Fruit fly (Drosophila melanogaster) whole organism, embryonic: ENCODE results near the gene Lamtor1.
A peak's percentile ranks its signal among the peaks of the same experiment; 100 is the strongest.

Source experiments
- CG10267 ChIP-seq: fragments of 200-800 bp; sonication (Bioruptor generic); optimal IDR thresholded peaks from 2 replicates; lab custom pipeline; 2018; ENCODE audit warnings: missing biosample characterization, mild to moderate bottlenecking, missing genetic modification characterization, moderate library complexity
- CG11560 ChIP-seq: fragments of 200-800 bp; sonication (Bioruptor generic); IDR thresholded peaks from 3 replicates; pipeline ENCODE4 v1.3.6; 2022; ENCODE audit warnings: missing biosample characterization, missing genetic modification characterization
- CG11696 ChIP-seq: fragments of 200-800 bp; sonication (Bioruptor generic); IDR thresholded peaks from 2 replicates; pipeline ENCODE4 v1.3.6; 2022; ENCODE audit warnings: missing biosample characterization, missing genetic modification characterization
- CG12071 ChIP-seq: fragments of 200-800 bp; sonication (Bioruptor generic); optimal IDR thresholded peaks from 3 replicates; lab custom pipeline; 2018; ENCODE audit warnings: missing biosample characterization, mild to moderate bottlenecking, missing genetic modification characterization
- CG12659 ChIP-seq: fragments of 200-800 bp; sonication (Bioruptor generic); optimal IDR thresholded peaks from 3 replicates; lab custom pipeline; 2017; ENCODE audit warnings: mild to moderate bottlenecking, missing biosample characterization, missing genetic modification reagents, missing genetic modification characterization
- CG14050 ChIP-seq: fragments of 200-800 bp; sonication (Bioruptor generic); IDR thresholded peaks from 3 replicates; pipeline ENCODE4 v1.3.6; 2022; ENCODE audit warnings: missing biosample characterization, missing genetic modification characterization
- CG14710 ChIP-seq: fragments of 200-800 bp; sonication (Bioruptor generic); optimal IDR thresholded peaks from 3 replicates; lab custom pipeline; 2019; ENCODE audit warnings: missing biosample characterization, mild to moderate bottlenecking, missing genetic modification characterization, moderate library complexity
- CG15479 ChIP-seq: fragments of 200-800 bp; sonication (Bioruptor generic); optimal IDR thresholded peaks from 3 replicates; lab custom pipeline; 2019; ENCODE audit warnings: missing biosample characterization, mild to moderate bottlenecking, missing genetic modification characterization, moderate library complexity
- CG15696 ChIP-seq: fragments of 200-800 bp; sonication (Bioruptor generic); optimal IDR thresholded peaks from 2 replicates; lab custom pipeline; 2019; ENCODE audit warnings: missing biosample characterization, mild to moderate bottlenecking, missing genetic modification characterization, moderate library complexity
- CG16863 ChIP-seq: fragments of 200-800 bp; sonication (Bioruptor generic); optimal IDR thresholded peaks from 3 replicates; lab custom pipeline; 2016; ENCODE audit warnings: missing biosample characterization, missing genetic modification characterization
- CG17359 ChIP-seq: fragments of 200-800 bp; sonication (Bioruptor generic); optimal IDR thresholded peaks from 3 replicates; lab custom pipeline; 2018; ENCODE audit warnings: missing biosample characterization, mild to moderate bottlenecking, missing genetic modification characterization, moderate library complexity
- CG17802 ChIP-seq: fragments of 200-800 bp; sonication (Bioruptor generic); optimal IDR thresholded peaks from 2 replicates; lab custom pipeline; 2018; ENCODE audit warnings: missing biosample characterization, mild to moderate bottlenecking, missing genetic modification characterization, moderate library complexity
- CG17912 ChIP-seq: fragments of 200-800 bp; sonication (Bioruptor generic); optimal IDR thresholded peaks from 2 replicates; lab custom pipeline; 2018; ENCODE audit warnings: missing biosample characterization, mild to moderate bottlenecking, missing genetic modification characterization
- CG31388 ChIP-seq: fragments of 200-800 bp; sonication (Bioruptor generic); optimal IDR thresholded peaks from 2 replicates; lab custom pipeline; 2016; ENCODE audit warnings: missing biosample characterization, missing genetic modification characterization
- CG42726 ChIP-seq: fragments of 200-800 bp; sonication (Bioruptor generic); IDR thresholded peaks from 2 replicates; pipeline ENCODE4 v1.3.6; 2022; ENCODE audit warnings: missing biosample characterization, missing genetic modification characterization; ENCODE audit not compliant: partially characterized antibody
- CG4360 ChIP-seq: fragments of 200-800 bp; sonication (Bioruptor generic); IDR thresholded peaks from 2 replicates; pipeline ENCODE4 v1.3.6; 2022; ENCODE audit warnings: missing biosample characterization, missing genetic modification characterization
- CG43689 ChIP-seq: fragments of 200-800 bp; sonication (Bioruptor generic); IDR thresholded peaks from 2 replicates; pipeline ENCODE4 v1.3.6; 2022; ENCODE audit warnings: missing biosample characterization, missing genetic modification characterization
- CG4424 ChIP-seq: fragments of 200-800 bp; sonication (Bioruptor generic); optimal IDR thresholded peaks from 3 replicates; lab custom pipeline; 2016; ENCODE audit warnings: missing biosample characterization, missing genetic modification characterization
- CG4617 ChIP-seq: fragments of 200-800 bp; sonication (Bioruptor generic); optimal IDR thresholded peaks from 3 replicates; lab custom pipeline; 2016; ENCODE audit warnings: missing biosample characterization, missing genetic modification characterization, borderline replicate concordance
- CG4730 ChIP-seq: fragments of 200-800 bp; sonication (Bioruptor generic); IDR thresholded peaks from 2 replicates; pipeline ENCODE4 v1.3.6; 2022; ENCODE audit warnings: missing biosample characterization, missing genetic modification characterization
- CG6683 ChIP-seq: fragments of 200-800 bp; sonication (Bioruptor generic); optimal IDR thresholded peaks from 2 replicates; lab custom pipeline; 2017; ENCODE audit warnings: missing biosample characterization, mild to moderate bottlenecking, missing genetic modification characterization, missing genetic modification reagents
- CG6689 ChIP-seq: fragments of 200-800 bp; sonication (Bioruptor generic); IDR thresholded peaks from 2 replicates; pipeline ENCODE4 v1.3.6; 2022; ENCODE audit warnings: missing biosample characterization, missing genetic modification characterization
- CG6854 ChIP-seq: fragments of 200-800 bp; sonication (Bioruptor generic); optimal IDR thresholded peaks from 3 replicates; lab custom pipeline; 2017; ENCODE audit warnings: missing biosample characterization, mild to moderate bottlenecking, missing genetic modification characterization
- CG8765 ChIP-seq: fragments of 200-800 bp; sonication (Bioruptor generic); IDR thresholded peaks from 2 replicates; pipeline ENCODE4 v1.3.6; 2022; ENCODE audit warnings: missing biosample characterization, missing genetic modification characterization
- CG9215 ChIP-seq: fragments of 200-800 bp; sonication (Bioruptor generic); IDR thresholded peaks from 2 replicates; pipeline ENCODE4 v1.3.6; 2022; ENCODE audit warnings: missing biosample characterization, missing genetic modification characterization
- CHES-1-like ChIP-seq: fragments of 200-800 bp; sonication (Bioruptor generic); optimal IDR thresholded peaks from 2 replicates; lab custom pipeline; 2016; ENCODE audit warnings: missing biosample characterization, missing genetic modification characterization
- Camta ChIP-seq: fragments of 200-800 bp; sonication (Bioruptor generic); optimal IDR thresholded peaks from 2 replicates; lab custom pipeline; 2016; ENCODE audit warnings: missing biosample characterization, missing genetic modification characterization
- D ChIP-seq, 2 experiments: fragments of 200-800 bp in 1 of 2; fragments of >200 bp in 1 of 2; sonication (Bioruptor generic) in 1 of 2; optimal IDR thresholded peaks; 2 replicates in 1 of 2; 3 replicates in 1 of 2; lab custom pipeline; 2017; ENCODE audit warnings: mild to moderate bottlenecking in 1 of 2, missing biosample characterization in 1 of 2, missing genetic modification characterization in 1 of 2, missing genetic modification reagents in 1 of 2
- E2f2 ChIP-seq: fragments of 200-800 bp; sonication (Bioruptor generic); IDR thresholded peaks from 2 replicates; pipeline ENCODE4 v1.3.6; 2022; ENCODE audit warnings: missing biosample characterization, missing genetic modification characterization
- Ets65A ChIP-seq: fragments of 200-800 bp; sonication (Bioruptor generic); peaks from one replicate; lab custom pipeline; 2016; ENCODE audit warnings: missing biosample characterization, missing genetic modification characterization
- HmgD ChIP-seq: fragments of 200-800 bp; sonication (Bioruptor generic); optimal IDR thresholded peaks from 3 replicates; lab custom pipeline; 2016; ENCODE audit warnings: missing biosample characterization, missing genetic modification characterization
- Hr3 ChIP-seq: fragments of 200-800 bp; sonication (Bioruptor generic); optimal IDR thresholded peaks from 3 replicates; lab custom pipeline; 2016; ENCODE audit warnings: missing biosample characterization, missing genetic modification characterization
- Neu2 ChIP-seq: fragments of 200-800 bp; sonication (Bioruptor generic); optimal IDR thresholded peaks from 3 replicates; lab custom pipeline; 2016; ENCODE audit warnings: missing biosample characterization, missing genetic modification characterization, borderline replicate concordance
- Ravus ChIP-seq: fragments of 200-800 bp; sonication (Bioruptor generic); IDR thresholded peaks from 2 replicates; pipeline ENCODE4 v1.3.6; 2022; ENCODE audit warnings: missing biosample characterization, missing genetic modification characterization
- Sry-δ ChIP-seq: fragments of 200-800 bp; sonication (Bioruptor generic); optimal IDR thresholded peaks from 2 replicates; lab custom pipeline; 2016; ENCODE audit warnings: missing biosample characterization, missing genetic modification characterization
- az2 ChIP-seq: fragments of 200-800 bp; sonication (Bioruptor generic); optimal IDR thresholded peaks from 3 replicates; lab custom pipeline; 2016; ENCODE audit warnings: missing biosample characterization, missing genetic modification characterization
- bigmax ChIP-seq: fragments of 200-800 bp; sonication (Bioruptor generic); optimal IDR thresholded peaks from 2 replicates; lab custom pipeline; 2018; ENCODE audit warnings: missing biosample characterization, mild to moderate bottlenecking, missing genetic modification characterization
- emc ChIP-seq: fragments of 200-800 bp; sonication (Bioruptor generic); optimal IDR thresholded peaks from 2 replicates; lab custom pipeline; 2016; ENCODE audit warnings: missing biosample characterization, missing genetic modification characterization
- esg ChIP-seq: fragments of 200-800 bp; sonication (Bioruptor generic); conservative IDR thresholded peaks from 2 replicates; pipeline ENCODE4 v1.3.6; 2022; ENCODE audit warnings: missing biosample characterization, missing genetic modification characterization
- gsb-n ChIP-seq: fragments of 200-800 bp; sonication (Bioruptor generic); optimal IDR thresholded peaks from 3 replicates; lab custom pipeline; 2018; ENCODE audit warnings: missing biosample characterization, mild to moderate bottlenecking, missing genetic modification characterization
- hb ChIP-seq: fragments of 200-800 bp; sonication (Bioruptor generic); IDR thresholded peaks from 3 replicates; pipeline ENCODE4 v1.3.6; 2022; ENCODE audit warnings: missing biosample characterization, missing genetic modification characterization; ENCODE audit not compliant: partially characterized antibody
- jigr1 ChIP-seq: fragments of 200-800 bp; sonication (Bioruptor generic); IDR thresholded peaks from 3 replicates; pipeline ENCODE4 v1.3.6; 2022; ENCODE audit warnings: missing biosample characterization, missing genetic modification characterization
- klu ChIP-seq: fragments of 200-800 bp; sonication (Bioruptor generic); IDR thresholded peaks from 2 replicates; pipeline ENCODE4 v1.3.6; 2022; ENCODE audit warnings: missing biosample characterization, missing genetic modification characterization
- peb ChIP-seq: fragments of 200-800 bp; sonication (Bioruptor generic); IDR thresholded peaks from 2 replicates; pipeline ENCODE4 v1.3.6; 2022; ENCODE audit warnings: missing biosample characterization, missing genetic modification characterization
- pita ChIP-seq: fragments of 200-800 bp; sonication (Bioruptor generic); optimal IDR thresholded peaks from 2 replicates; lab custom pipeline; 2017; ENCODE audit warnings: missing biosample characterization, mild to moderate bottlenecking, missing genetic modification characterization
- ssp ChIP-seq: fragments of 200-800 bp; sonication (Bioruptor generic); IDR thresholded peaks from 2 replicates; pipeline ENCODE4 v1.3.6; 2022; ENCODE audit warnings: missing biosample characterization, missing genetic modification characterization
- tna ChIP-seq: fragments of 200-800 bp; sonication (Bioruptor generic); IDR thresholded peaks from 2 replicates; pipeline ENCODE4 v1.3.6; 2022; ENCODE audit warnings: missing biosample characterization, missing genetic modification characterization; ENCODE audit not compliant: partially characterized antibody
- zen ChIP-seq: fragments of 200-800 bp; sonication (Bioruptor generic); optimal IDR thresholded peaks from 3 replicates; lab custom pipeline; 2018; ENCODE audit warnings: missing biosample characterization, mild to moderate bottlenecking, missing genetic modification characterization, moderate library complexity

The Lamtor1 gene

DNA sequence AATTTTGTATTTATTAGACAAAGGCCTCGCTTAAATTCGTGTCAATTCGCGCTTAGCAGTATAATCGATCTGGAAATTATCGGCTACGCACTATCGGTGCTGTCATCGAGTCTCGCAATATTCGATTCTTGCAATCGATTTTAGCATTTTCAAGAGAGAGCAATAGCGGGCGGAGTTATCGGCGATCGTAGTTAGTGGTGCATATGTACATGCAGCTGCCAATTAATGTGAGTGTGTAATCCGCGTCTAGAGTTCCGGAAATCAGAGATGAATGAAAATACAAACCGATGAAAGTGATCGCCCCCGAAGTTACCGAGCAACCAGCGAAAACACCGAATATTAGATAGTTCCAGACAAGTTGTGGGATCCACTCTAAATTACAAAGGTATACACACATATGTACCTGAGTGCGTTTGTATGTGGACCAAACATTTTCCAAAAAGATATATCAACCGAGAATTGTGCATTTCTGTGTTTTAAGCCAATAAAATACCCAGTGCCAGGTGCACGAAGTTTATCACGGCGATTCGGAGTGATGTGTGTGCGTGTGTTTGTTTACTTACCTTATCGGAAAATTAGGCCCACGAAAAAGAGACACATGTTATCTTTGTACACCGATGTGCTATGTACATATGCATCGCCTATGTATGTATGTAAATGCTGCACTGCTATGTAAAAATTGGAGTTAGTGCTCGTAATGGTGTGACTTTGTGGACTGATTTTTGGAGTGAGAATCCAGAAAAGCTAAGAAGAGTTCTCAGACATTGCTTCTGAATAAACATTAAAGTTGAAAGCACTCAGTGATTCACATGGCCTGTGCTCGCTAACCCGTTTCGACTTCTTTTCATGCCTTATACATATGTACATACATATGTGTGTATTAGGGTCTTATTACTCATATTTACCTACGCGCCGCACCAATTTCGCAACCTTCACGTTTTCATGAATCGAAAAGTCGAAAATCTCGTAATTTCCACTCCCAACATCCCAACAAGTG is 22.3 kb downstream of the Lamtor1 start (continued):
- TF ChIP-seq CG6689 (GFP tag; lab: Robert Waterston, UW): no peak
- no peak for TF ChIP-seq CG9215 (GFP tag; lab: Robert Waterston, UW)
- TF ChIP-seq zen (tag; lab: Kevin White, UChicago): peak; percentile 24
- TF ChIP-seq CG17802 (tag; lab: Kevin White, UChicago): no peak
- no peak for TF ChIP-seq Ravus (GFP tag; lab: Robert Waterston, UW)
- no peak for TF ChIP-seq az2 (GFP tag; lab: Kevin White, UChicago)
- no peak for TF ChIP-seq CG4360 (GFP tag; lab: Robert Waterston, UW)
- no peak for TF ChIP-seq Camta (GFP tag; lab: Kevin White, UChicago)
- no peak for TF ChIP-seq klu (GFP tag; lab: Robert Waterston, UW)
- no peak for TF ChIP-seq CG14050 (GFP tag; lab: Robert Waterston, UW)
- no peak for TF ChIP-seq CG4730
- TF ChIP-seq CG15696 (tag; lab: Kevin White, UChicago): peak; percentile 37
- no peak for TF ChIP-seq CG17359 (tag; lab: Kevin White, UChicago)
- TF ChIP-seq gsb-n (tag; lab: Kevin White, UChicago): no peak
- no peak for TF ChIP-seq CG14710 (tag; lab: Kevin White, UChicago)
- no peak for TF ChIP-seq CG8765
- peak; percentile 94 for TF ChIP-seq E2f2 (GFP tag; lab: Robert Waterston, UW)
- TF ChIP-seq hb (GFP tag; lab: Robert Waterston, UW): peak; percentile 99
- TF ChIP-seq CG10267 (tag; lab: Kevin White, UChicago): peak; percentile 10
- no peak for TF ChIP-seq HmgD
- TF ChIP-seq Sry-δ (GFP tag; lab: Kevin White, UChicago): peak; percentile 75
- no peak for TF ChIP-seq CG6683 (GFP tag; lab: Kevin White, UChicago)
- TF ChIP-seq CG12071 (GFP tag; lab: Kevin White, UChicago): no peak
- peak; percentile 12 for TF ChIP-seq CHES-1-like (GFP tag; lab: Kevin White, UChicago)
- peak; percentile 100 for TF ChIP-seq tna (GFP tag; lab: Robert Waterston, UW)
- peak; percentile 52 for TF ChIP-seq CG17912 (GFP tag; lab: Kevin White, UChicago)
- TF ChIP-seq CG43689 (GFP tag; lab: Robert Waterston, UW): no peak
- TF ChIP-seq CG31388 (GFP tag; lab: Kevin White, UChicago): no peak
- TF ChIP-seq CG4424 (GFP tag; lab: Kevin White, UChicago): peak; percentile 5
- TF ChIP-seq Ets65A (GFP tag; lab: Kevin White, UChicago): peak; percentile 30
- peak; percentile 41 for TF ChIP-seq CG12659
- TF ChIP-seq CG11696 (GFP tag; lab: Robert Waterston, UW): no peak
- no peak for TF ChIP-seq peb (GFP tag; lab: Robert Waterston, UW)
- peak; percentile 33 for TF ChIP-seq Neu2 (GFP tag; lab: Kevin White, UChicago)
- no peak for TF ChIP-seq ssp (GFP tag; lab: Robert Waterston, UW)
- peak; percentile 98 for TF ChIP-seq CG11560
- peak; percentile 61; the same call in 1 of the 2 replicates for TF ChIP-seq CG42726 (GFP tag; lab: Robert Waterston, UW)
- no peak for TF ChIP-seq emc (GFP tag; lab: Kevin White, UChicago)
- TF ChIP-seq D (optimal IDR thresholded peaks at IDR 0.05; lab: Kevin White, UChicago): peak; percentile 55
- no peak for TF ChIP-seq D (GFP tag; optimal IDR thresholded peaks at IDR 0.05; lab: Kevin White, UChicago)
- TF ChIP-seq CG16863 (GFP tag; lab: Kevin White, UChicago): no peak
- TF ChIP-seq CG6854 (GFP tag; lab: Kevin White, UChicago): no peak
- TF ChIP-seq CG15479 (GFP tag; lab: Kevin White, UChicago): peak; percentile 84
- TF ChIP-seq bigmax: no peak
- TF ChIP-seq esg (GFP tag; lab: Robert Waterston, UW): no peak
- TF ChIP-seq CG4617 (GFP tag; lab: Kevin White, UChicago): peak; percentile 28
- no peak for TF ChIP-seq pita (GFP tag; lab: Kevin White, UChicago)
- TF ChIP-seq Hr3 (GFP tag; lab: Kevin White, UChicago): no peak
- TF ChIP-seq jigr1 (GFP tag; lab: Robert Waterston, UW): no peak
